Fruit fly (Drosophila melanogaster) whole organism, embryonic: ENCODE results near the gene kin17.

Experiments
- Adf1 ChIP-seq: fragments of 200-800 bp; sonication (Bioruptor generic); IDR thresholded peaks from 2 replicates; pipeline ENCODE4 v1.3.6; 2022; ENCODE audit warnings: missing biosample characterization, missing genetic modification characterization
- Aef1 ChIP-seq: fragments of 200-800 bp; sonication (Bioruptor generic); IDR thresholded peaks from 3 replicates; pipeline ENCODE4 v1.3.6; 2022; ENCODE audit warnings: missing biosample characterization, missing genetic modification characterization
- CG10274 ChIP-seq: fragments of 200-800 bp; sonication (Bioruptor generic); optimal IDR thresholded peaks from 3 replicates; lab custom pipeline; 2017; ENCODE audit warnings: missing biosample characterization, mild to moderate bottlenecking, missing genetic modification characterization
- CG10959 ChIP-seq: fragments of 200-800 bp; sonication (Bioruptor generic); IDR thresholded peaks from 2 replicates; pipeline ENCODE4 v1.3.6; 2022; ENCODE audit warnings: missing biosample characterization, missing genetic modification characterization
- CG11560 ChIP-seq: fragments of 200-800 bp; sonication (Bioruptor generic); IDR thresholded peaks from 3 replicates; pipeline ENCODE4 v1.3.6; 2022; ENCODE audit warnings: missing biosample characterization, missing genetic modification characterization
- CG11696 ChIP-seq: fragments of 200-800 bp; sonication (Bioruptor generic); IDR thresholded peaks from 2 replicates; pipeline ENCODE4 v1.3.6; 2022; ENCODE audit warnings: missing biosample characterization, missing genetic modification characterization
- CG13775 ChIP-seq: fragments of 200-800 bp; sonication (Bioruptor generic); optimal IDR thresholded peaks from 3 replicates; lab custom pipeline; 2017; ENCODE audit warnings: missing biosample characterization, mild to moderate bottlenecking, missing genetic modification characterization
- CG14667 ChIP-seq: fragments of 200-800 bp; sonication (Bioruptor generic); IDR thresholded peaks from 2 replicates; pipeline ENCODE4 v1.3.6; 2022; ENCODE audit warnings: missing biosample characterization, missing genetic modification characterization
- CG15011 ChIP-seq: fragments of 200-800 bp; sonication (Bioruptor generic); optimal IDR thresholded peaks from 3 replicates; lab custom pipeline; 2018; ENCODE audit warnings: missing biosample characterization, mild to moderate bottlenecking, missing genetic modification characterization
- CG15479 ChIP-seq: fragments of 200-800 bp; sonication (Bioruptor generic); optimal IDR thresholded peaks from 3 replicates; lab custom pipeline; 2019; ENCODE audit warnings: missing biosample characterization, mild to moderate bottlenecking, missing genetic modification characterization, moderate library complexity
- CG18599 ChIP-seq: fragments of 200-800 bp; sonication (Bioruptor generic); optimal IDR thresholded peaks from 3 replicates; lab custom pipeline; 2017; ENCODE audit warnings: missing biosample characterization, missing genetic modification characterization, mild to moderate bottlenecking, moderate library complexity, missing genetic modification reagents
- CG3995 ChIP-seq: fragments of 200-800 bp; sonication (Bioruptor generic); optimal IDR thresholded peaks from 3 replicates; lab custom pipeline; 2016; ENCODE audit warnings: missing biosample characterization, missing genetic modification characterization
- CG4282 ChIP-seq: fragments of 200-800 bp; sonication (Bioruptor generic); optimal IDR thresholded peaks from 2 replicates; lab custom pipeline; 2016; ENCODE audit warnings: missing biosample characterization, missing genetic modification characterization
- CG43689 ChIP-seq: fragments of 200-800 bp; sonication (Bioruptor generic); IDR thresholded peaks from 2 replicates; pipeline ENCODE4 v1.3.6; 2022; ENCODE audit warnings: missing biosample characterization, missing genetic modification characterization
- CG6813 ChIP-seq: fragments of 200-800 bp; sonication (Bioruptor generic); optimal IDR thresholded peaks from 2 replicates; lab custom pipeline; 2017; ENCODE audit warnings: missing biosample characterization, missing genetic modification characterization, mild to moderate bottlenecking, moderate library complexity, missing genetic modification reagents
- CG9727 ChIP-seq: fragments of 200-800 bp; sonication (Bioruptor generic); optimal IDR thresholded peaks from 3 replicates; lab custom pipeline; 2017; ENCODE audit warnings: missing biosample characterization, mild to moderate bottlenecking, missing genetic modification characterization
- CrebB ChIP-seq: fragments of 200-800 bp; sonication (Bioruptor generic); optimal IDR thresholded peaks from 3 replicates; lab custom pipeline; 2018; ENCODE audit warnings: missing biosample characterization, mild to moderate bottlenecking, missing genetic modification characterization
- E2f1 ChIP-seq: fragments of 200-800 bp; sonication (Bioruptor generic); IDR thresholded peaks from 2 replicates; pipeline ENCODE4 v1.3.6; 2022; ENCODE audit warnings: missing biosample characterization, missing genetic modification characterization
- HLH3B ChIP-seq: fragments of 200-800 bp; sonication (Bioruptor generic); IDR thresholded peaks from 2 replicates; pipeline ENCODE4 v1.3.6; 2022; ENCODE audit warnings: missing biosample characterization, missing genetic modification characterization
- Hand ChIP-seq: fragments of 200-800 bp; sonication (Bioruptor generic); optimal IDR thresholded peaks from 2 replicates; lab custom pipeline; 2017; ENCODE audit warnings: mild to moderate bottlenecking, missing biosample characterization, missing genetic modification reagents, missing genetic modification characterization
- HmgZ ChIP-seq: fragments of 200-800 bp; sonication (Bioruptor generic); optimal IDR thresholded peaks from 2 replicates; lab custom pipeline; 2018; ENCODE audit warnings: missing biosample characterization, mild to moderate bottlenecking, missing genetic modification characterization
- Hr3 ChIP-seq: fragments of 200-800 bp; sonication (Bioruptor generic); optimal IDR thresholded peaks from 3 replicates; lab custom pipeline; 2016; ENCODE audit warnings: missing biosample characterization, missing genetic modification characterization
- Hr51 ChIP-seq, 2 experiments: fragments of 200-800 bp; sonication (Bioruptor generic); optimal IDR thresholded peaks; 2 replicates in 1 of 2; 3 replicates in 1 of 2; lab custom pipeline; 2016 to 2018; ENCODE audit warnings: missing biosample characterization in 2 of 2, missing genetic modification characterization in 2 of 2, mild to moderate bottlenecking in 1 of 2, moderate library complexity in 1 of 2
- Myb ChIP-seq: fragments of 200-800 bp; sonication (Bioruptor generic); optimal IDR thresholded peaks from 2 replicates; lab custom pipeline; 2016; ENCODE audit warnings: missing biosample characterization, missing genetic modification characterization
- Tbp ChIP-seq: fragments of >200 bp; optimal IDR thresholded peaks from 2 replicates; lab custom pipeline; 2018; ENCODE audit warnings: missing biosample characterization, missing genetic modification characterization
- bigmax ChIP-seq: fragments of 200-800 bp; sonication (Bioruptor generic); optimal IDR thresholded peaks from 2 replicates; lab custom pipeline; 2018; ENCODE audit warnings: missing biosample characterization, mild to moderate bottlenecking, missing genetic modification characterization
- chinmo ChIP-seq: fragments of 200-800 bp; sonication (Bioruptor generic); IDR thresholded peaks from 4 replicates; pipeline ENCODE4 v1.3.6; 2022; ENCODE audit warnings: missing biosample characterization, missing genetic modification characterization; ENCODE audit not compliant: partially characterized antibody
- ci ChIP-seq: fragments of 200-800 bp; sonication (Bioruptor generic); IDR thresholded peaks from 3 replicates; pipeline ENCODE4 v1.3.6; 2022; ENCODE audit warnings: missing biosample characterization, missing genetic modification characterization
- dati ChIP-seq: fragments of 200-800 bp; sonication (Bioruptor generic); IDR thresholded peaks from 2 replicates; pipeline ENCODE4 v1.3.6; 2022; ENCODE audit warnings: missing biosample characterization, missing genetic modification characterization
- dpn ChIP-seq, 2 experiments: fragments of 200-800 bp; sonication (Bioruptor generic); optimal IDR thresholded peaks; 3 replicates each; lab custom pipeline; 2016; ENCODE audit warnings: missing biosample characterization in 2 of 2, missing genetic modification characterization in 2 of 2
- fd64A ChIP-seq: fragments of 200-800 bp; sonication (Bioruptor generic); optimal IDR thresholded peaks from 3 replicates; lab custom pipeline; 2018; ENCODE audit warnings: missing biosample characterization, mild to moderate bottlenecking, missing genetic modification characterization
- grn ChIP-seq: fragments of 200-800 bp; sonication (Bioruptor generic); optimal IDR thresholded peaks from 3 replicates; lab custom pipeline; 2017; ENCODE audit warnings: missing biosample characterization, missing genetic modification characterization
- knrl ChIP-seq: fragments of 200-800 bp; sonication (Bioruptor generic); IDR thresholded peaks from 3 replicates; pipeline ENCODE4 v1.3.6; 2022; ENCODE audit warnings: missing biosample characterization, missing genetic modification characterization; ENCODE audit not compliant: partially characterized antibody
- lilli ChIP-seq: fragments of 200-800 bp; sonication (Bioruptor generic); optimal IDR thresholded peaks from 3 replicates; lab custom pipeline; 2016; ENCODE audit warnings: missing biosample characterization, missing genetic modification characterization
- lov ChIP-seq, 2 experiments: fragments of 200-800 bp in 1 of 2; fragments of >200 bp in 1 of 2; sonication (Bioruptor generic) in 1 of 2; IDR thresholded peaks in 1 of 2; optimal IDR thresholded peaks in 1 of 2; 2 replicates in 1 of 2; 3 replicates in 1 of 2; pipeline versions ENCODE4 v1.3.6 to Lab custom; 2017 to 2022; ENCODE audit warnings: missing biosample characterization in 1 of 2, missing genetic modification characterization in 1 of 2
- mirr ChIP-seq: fragments of 200-800 bp; sonication (Bioruptor generic); optimal IDR thresholded peaks from 3 replicates; lab custom pipeline; 2018; ENCODE audit warnings: missing biosample characterization, mild to moderate bottlenecking, missing genetic modification characterization
- odd ChIP-seq: fragments of 200-800 bp; sonication (Bioruptor generic); optimal IDR thresholded peaks from 2 replicates; lab custom pipeline; 2017; ENCODE audit warnings: missing biosample characterization, mild to moderate bottlenecking, missing genetic modification characterization
- otp ChIP-seq: fragments of 200-800 bp; sonication (Bioruptor generic); IDR thresholded peaks from 3 replicates; pipeline ENCODE4, ENCODE4 v1.3.6; 2022; ENCODE audit warnings: missing biosample characterization, missing genetic modification characterization
- pfk ChIP-seq: fragments of 200-800 bp; sonication (Bioruptor generic); optimal IDR thresholded peaks from 2 replicates; lab custom pipeline; 2018; ENCODE audit warnings: missing biosample characterization, mild to moderate bottlenecking, missing genetic modification characterization, moderate library complexity
- sd ChIP-seq: fragments of 200-800 bp; sonication (Bioruptor generic); optimal IDR thresholded peaks from 3 replicates; lab custom pipeline; 2018; ENCODE audit warnings: missing biosample characterization, mild to moderate bottlenecking, missing genetic modification characterization, moderate library complexity
- sens ChIP-seq: fragments of 200-800 bp; sonication (Bioruptor generic); peaks from one replicate; lab custom pipeline; 2016; ENCODE audit warnings: missing biosample characterization, missing genetic modification characterization
- sna ChIP-seq: fragments of 200-800 bp; sonication (Bioruptor generic); IDR thresholded peaks from 2 replicates; pipeline ENCODE4 v1.3.6; 2022; ENCODE audit warnings: missing biosample characterization, missing genetic modification characterization; ENCODE audit not compliant: partially characterized antibody
- stc ChIP-seq: fragments of 200-800 bp; sonication (Bioruptor generic); IDR thresholded peaks from 2 replicates; pipeline ENCODE4 v1.3.6; 2022; ENCODE audit warnings: missing biosample characterization, missing genetic modification characterization
- twi ChIP-seq: fragments of 200-800 bp; optimal IDR thresholded peaks from 2 replicates; lab custom pipeline; 2019; ENCODE audit warnings: missing biosample characterization, mild to moderate bottlenecking, missing genetic modification characterization, moderate library complexity
- unpg ChIP-seq: fragments of 200-800 bp; sonication (Bioruptor generic); optimal IDR thresholded peaks from 3 replicates; lab custom pipeline; 2018; ENCODE audit warnings: missing biosample characterization, mild to moderate bottlenecking, missing genetic modification characterization, moderate library complexity
- zen ChIP-seq: fragments of 200-800 bp; sonication (Bioruptor generic); optimal IDR thresholded peaks from 3 replicates; lab custom pipeline; 2018; ENCODE audit warnings: missing biosample characterization, mild to moderate bottlenecking, missing genetic modification characterization, moderate library complexity

The kin17 gene

DNA sequence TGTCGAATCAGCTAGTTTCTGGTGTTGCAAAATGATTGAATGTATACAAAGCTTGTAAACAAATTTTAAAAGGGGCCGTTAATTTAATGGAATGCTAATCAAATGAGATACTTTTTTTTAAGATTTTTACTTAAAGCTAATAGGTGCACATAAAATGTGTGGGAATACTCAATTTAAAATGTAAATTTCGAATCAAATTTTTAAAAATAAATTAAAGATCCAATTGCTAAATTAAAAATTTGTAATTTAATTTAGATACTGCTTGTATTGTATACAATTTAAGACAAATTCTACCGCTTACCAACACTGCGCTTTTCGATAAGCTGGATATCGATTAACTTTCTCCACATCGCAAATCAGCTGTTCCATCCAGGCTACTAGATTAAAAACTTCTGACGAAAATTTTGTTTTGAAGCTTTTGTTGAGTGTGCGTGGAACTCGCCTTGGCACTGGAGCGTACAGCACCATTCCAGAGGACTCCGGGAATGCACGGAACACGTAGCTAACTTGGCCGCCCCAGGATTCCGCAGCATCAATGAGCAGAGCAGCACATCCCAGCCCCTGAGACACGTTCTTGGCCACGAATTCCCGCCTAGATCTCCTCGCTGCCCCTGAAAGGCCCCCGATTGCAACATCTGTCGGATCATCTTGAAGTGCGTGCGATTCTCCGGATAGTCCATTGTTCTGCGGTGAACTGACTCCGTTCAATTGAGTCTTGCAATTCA, 27.6 kb downstream of the kin17 start, which contains the start of the genes CG5498 and fbl (continued):
- TF ChIP-seq pfk (GFP tag; lab: Kevin White, UChicago) (no peak), fd64A (GFP tag; lab: Kevin White, UChicago) (no peak), CG13775 (GFP tag; lab: Kevin White, UChicago) (peak; percentile 75), Myb (peak; percentile 91), CG6813 (GFP tag; lab: Kevin White, UChicago) (no peak), Hr51 (GFP tag; optimal IDR thresholded peaks at IDR 0.05; lab: Kevin White, UChicago) (peak; percentile 57 to 70), Adf1 (GFP tag; lab: Robert Waterston, UW) (no peak), CG4282 (GFP tag; lab: Kevin White, UChicago) (no peak), CG43689 (GFP tag; lab: Robert Waterston, UW) (no peak), CG9727 (GFP tag; lab: Kevin White, UChicago) (peak; percentile 65), lov (optimal IDR thresholded peaks at IDR 0.05; lab: Kevin White, UChicago) (no peak), lov (GFP tag; IDR thresholded peaks at IDR 0.05; lab: Robert Waterston, UW) (no peak), ci (GFP tag; lab: Robert Waterston, UW) (no peak), CG11696 (GFP tag; lab: Robert Waterston, UW) (no peak), unpg (GFP tag; lab: Kevin White, UChicago) (peak; percentile 65)
- TF ChIP-seq, all 482 proteins: peak for 255

DNA sequence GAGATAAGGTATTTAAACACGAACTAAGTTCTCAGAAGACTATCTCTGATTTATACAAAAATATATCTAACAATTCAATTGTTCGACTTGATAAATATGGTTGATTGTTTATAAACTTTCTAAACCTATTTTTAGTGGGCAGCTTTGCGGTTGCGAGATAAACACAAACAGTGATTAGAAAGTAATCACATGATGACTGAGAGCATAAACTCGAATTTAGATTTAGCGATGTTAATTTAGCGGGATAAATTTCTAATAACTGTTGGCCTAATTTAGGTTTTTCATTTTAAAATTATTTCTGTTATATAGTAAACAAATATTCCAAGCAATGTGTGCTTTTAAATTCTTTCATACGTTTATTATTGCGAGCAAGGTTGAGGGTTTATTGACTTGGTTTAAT, 28.4 kb downstream of the kin17 start:
- TF ChIP-seq sd (tag; lab: Kevin White, UChicago), result no peak
- peak; percentile 61 for TF ChIP-seq sens

DNA sequence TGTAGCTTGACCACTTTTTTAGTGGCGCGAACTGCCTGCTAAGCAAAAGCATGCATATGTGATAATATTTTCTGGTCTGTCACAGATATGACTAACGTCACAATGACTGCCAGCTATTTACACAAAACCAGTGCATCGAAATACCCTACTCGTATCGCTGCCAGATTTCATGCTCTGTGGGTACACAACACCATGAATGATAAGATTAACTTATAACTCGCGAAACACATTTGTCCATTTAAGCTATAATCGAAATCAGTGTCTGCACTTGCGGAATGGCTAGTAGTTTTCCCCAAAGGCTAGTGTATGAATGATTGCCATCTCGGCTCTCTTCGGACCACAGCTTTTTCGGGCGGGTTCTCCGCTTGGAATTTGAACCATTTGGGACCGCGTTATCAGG, 28.8 kb downstream of the kin17 start:
- TF ChIP-seq CrebB (tag; lab: Kevin White, UChicago), result peak; percentile 17
- peak; percentile 24; the same call in 1 of the 3 replicates for TF ChIP-seq ci (GFP tag; lab: Robert Waterston, UW)
- TF ChIP-seq Tbp, result no peak
- no peak for TF ChIP-seq CG11560 (tag; lab: Robert Waterston, UW)
- no peak for TF ChIP-seq Aef1
- peak; percentile 36 for TF ChIP-seq CG18599 (GFP tag; lab: Kevin White, UChicago)
- no peak for TF ChIP-seq HmgZ
- no peak for TF ChIP-seq CG15011 (GFP tag; lab: Kevin White, UChicago)
- TF ChIP-seq sd (tag; lab: Kevin White, UChicago), result peak; percentile 83
- no peak for TF ChIP-seq CG14667
- no peak for TF ChIP-seq stc (GFP tag; lab: Robert Waterston, UW)
- TF ChIP-seq Hr3 (GFP tag; lab: Kevin White, UChicago), result no peak
- TF ChIP-seq dati (GFP tag; lab: Robert Waterston, UW), result no peak
- TF ChIP-seq otp (GFP tag; lab: Robert Waterston, UW), result no peak
- peak; percentile 87 for TF ChIP-seq grn (GFP tag; lab: Kevin White, UChicago)
- TF ChIP-seq E2f1 (GFP tag; lab: Robert Waterston, UW), result no peak
- peak; percentile 58 for TF ChIP-seq CG10274 (GFP tag; lab: Kevin White, UChicago)
- peak; percentile 81 for TF ChIP-seq CG15479 (GFP tag; lab: Kevin White, UChicago)
- TF ChIP-seq chinmo (GFP tag; lab: Robert Waterston, UW), result peak; percentile 49; the same call in 2 of the 4 replicates
- no peak for TF ChIP-seq twi (tag; lab: Kevin White, UChicago)
- TF ChIP-seq dpn (GFP tag; optimal IDR thresholded peaks at IDR 0.05; lab: Kevin White, UChicago), result no peak
- no peak for TF ChIP-seq sna (GFP tag; lab: Robert Waterston, UW)
- no peak for TF ChIP-seq bigmax (GFP tag; lab: Kevin White, UChicago)
- TF ChIP-seq HLH3B (GFP tag; lab: Robert Waterston, UW), result no peak
- TF ChIP-seq knrl (GFP tag; lab: Robert Waterston, UW), result no peak
- no peak for TF ChIP-seq Hand (GFP tag; lab: Kevin White, UChicago)
- TF ChIP-seq CG3995 (GFP tag; lab: Kevin White, UChicago), result peak; percentile 8
- peak; percentile 77 for TF ChIP-seq mirr
- TF ChIP-seq zen (tag; lab: Kevin White, UChicago), result no peak
- no peak for TF ChIP-seq odd (GFP tag; lab: Kevin White, UChicago)
- no peak for TF ChIP-seq CG10959 (GFP tag; lab: Robert Waterston, UW)
- no peak for TF ChIP-seq lilli (GFP tag; lab: Kevin White, UChicago)
